ENCODE assay signal across 3 fruit fly cellular contexts in the genomic region with DNA sequence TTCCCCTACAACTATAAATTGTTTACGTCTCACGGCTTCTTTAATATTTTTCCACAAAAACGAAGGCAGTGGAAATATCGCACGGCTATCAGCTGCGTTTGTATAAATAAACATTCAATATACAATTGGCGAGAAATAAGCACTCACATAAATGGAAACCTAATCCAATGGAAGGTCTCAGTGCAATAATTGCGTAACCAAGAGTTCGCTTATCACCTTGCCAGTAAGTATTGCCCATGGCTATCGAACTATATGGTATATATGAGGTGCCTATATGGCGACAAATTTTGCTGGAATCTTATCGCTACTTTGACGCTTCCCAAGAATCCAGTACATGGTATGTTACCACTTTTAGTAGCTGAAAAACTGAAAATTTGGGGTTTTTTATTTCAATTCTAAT.
A peak's percentile ranks its signal among the peaks of the same experiment; 100 is the strongest.
TF ChIP-seq lines count a peak whose summit lies in the region.

No protein-coding gene starts in this region.

- no peak for TF ChIP-seq CTCF in whole organism, embryonic (GFP tag; optimal IDR thresholded peaks at IDR 0.05; lab: Kevin White, UChicago)

TF ChIP-seq in whole organism, adult, 20 proteins besides CTCF, POLR2A, EP300 and RAD21:
- TF ChIP-seq Hr96 (GFP tag; optimal IDR thresholded peaks at IDR 0.05; lab: Kevin White, UChicago) (no peak), kay (GFP tag; lab: Kevin White, UChicago; ENCODE audit: borderline replicate concordance) (peak; percentile 75), CG11617 (GFP tag; optimal IDR thresholded peaks at IDR 0.05; lab: Kevin White, UChicago) (no peak), cnc (optimal IDR thresholded peaks at IDR 0.05; lab: Kevin White, UChicago) (no peak), Mnt (GFP tag; optimal IDR thresholded peaks at IDR 0.05; lab: Kevin White, UChicago) (peak; percentile 11), cic (GFP tag; optimal IDR thresholded peaks at IDR 0.05; lab: Kevin White, UChicago) (peak; percentile 26)

TF ChIP-seq in whole organism, embryonic, 481 proteins besides CTCF, POLR2A, EP300 and RAD21:
- TF ChIP-seq CG33213 (GFP tag; optimal IDR thresholded peaks at IDR 0.05; lab: Kevin White, UChicago) (no peak), Fer2 (tag; optimal IDR thresholded peaks at IDR 0.05; lab: Kevin White, UChicago) (no peak), klu (GFP tag; IDR thresholded peaks at IDR 0.05; lab: Robert Waterston, UW) (no peak), Bdp1 (GFP tag; optimal IDR thresholded peaks at IDR 0.05; lab: Kevin White, UChicago) (no peak), B-H1 (GFP tag; IDR thresholded peaks at IDR 0.05; lab: Robert Waterston, UW) (no peak), GATAe (GFP tag; conservative IDR thresholded peaks at IDR 0.05; lab: Robert Waterston, UW) (peak; percentile 46; the same call in 1 of the 2 replicates), CG34376 (GFP tag; optimal IDR thresholded peaks at IDR 0.05; lab: Kevin White, UChicago) (peak; percentile 12), CG31365 (tag; optimal IDR thresholded peaks at IDR 0.05; lab: Kevin White, UChicago) (no peak), chinmo (GFP tag; IDR thresholded peaks at IDR 0.05; lab: Robert Waterston, UW; ENCODE audit: partially characterized antibody) (0 out of 4 replicates have a peak, but pooled peaks have one; percentile 78), Drgx (GFP tag; IDR thresholded peaks at IDR 0.05; lab: Robert Waterston, UW) (no peak), sd (tag; optimal IDR thresholded peaks at IDR 0.05; lab: Kevin White, UChicago) (peak; percentile 72), Poxn (GFP tag; IDR thresholded peaks at IDR 0.05; lab: Robert Waterston, UW) (no peak), chif (GFP tag; optimal IDR thresholded peaks at IDR 0.05; lab: Kevin White, UChicago) (no peak), pfk (GFP tag; optimal IDR thresholded peaks at IDR 0.05; lab: Kevin White, UChicago) (no peak), dimm (GFP tag; IDR thresholded peaks at IDR 0.05; lab: Robert Waterston, UW) (no peak), CG30403 (GFP tag; optimal IDR thresholded peaks at IDR 0.05; lab: Kevin White, UChicago) (no peak), sug (tag; optimal IDR thresholded peaks at IDR 0.05; lab: Kevin White, UChicago) (peak; percentile 11), lab (GFP tag; optimal IDR thresholded peaks at IDR 0.05; lab: Kevin White, UChicago) (peak; percentile 15), Taf1 (GFP tag; IDR thresholded peaks at IDR 0.05; lab: Robert Waterston, UW) (no peak), NC2β (GFP tag; optimal IDR thresholded peaks at IDR 0.05; lab: Kevin White, UChicago) (no peak), mirr (GFP tag; optimal IDR thresholded peaks at IDR 0.05; lab: Kevin White, UChicago) (peak; percentile 24), CG1832 (GFP tag; optimal IDR thresholded peaks at IDR 0.05; lab: Kevin White, UChicago) (no peak), Pdp1 (GFP tag; optimal IDR thresholded peaks at IDR 0.05; lab: Kevin White, UChicago) (peak in 1 of 2 experiments; percentile 94), so (GFP tag; IDR thresholded peaks at IDR 0.05; lab: Robert Waterston, UW) (peak; percentile 16; the same call in 1 of the 3 replicates), exex (tag; optimal IDR thresholded peaks at IDR 0.05; lab: Kevin White, UChicago) (peak; percentile 60), CG17568 (GFP tag; optimal IDR thresholded peaks at IDR 0.05; lab: Kevin White, UChicago) (peak; percentile 1), Med (GFP tag; lab: Kevin White, UChicago) (peak; percentile 58), pros (GFP tag; optimal IDR thresholded peaks at IDR 0.05; lab: Kevin White, UChicago) (no peak)

TF ChIP-seq in whole organism, prepupa, 60 proteins besides CTCF, POLR2A, EP300 and RAD21:
- TF ChIP-seq Lpt (GFP tag; optimal IDR thresholded peaks at IDR 0.05; lab: Kevin White, UChicago) (no peak), CG6808 (GFP tag; optimal IDR thresholded peaks at IDR 0.05; lab: Kevin White, UChicago) (peak; percentile 5), vri (GFP tag; optimal IDR thresholded peaks at IDR 0.05; lab: Kevin White, UChicago) (peak; percentile 80)
